Worm (Caenorhabditis elegans): Measurements from ENCODE around the gene F31D4.2.

F31D4.2 gene

DNA sequence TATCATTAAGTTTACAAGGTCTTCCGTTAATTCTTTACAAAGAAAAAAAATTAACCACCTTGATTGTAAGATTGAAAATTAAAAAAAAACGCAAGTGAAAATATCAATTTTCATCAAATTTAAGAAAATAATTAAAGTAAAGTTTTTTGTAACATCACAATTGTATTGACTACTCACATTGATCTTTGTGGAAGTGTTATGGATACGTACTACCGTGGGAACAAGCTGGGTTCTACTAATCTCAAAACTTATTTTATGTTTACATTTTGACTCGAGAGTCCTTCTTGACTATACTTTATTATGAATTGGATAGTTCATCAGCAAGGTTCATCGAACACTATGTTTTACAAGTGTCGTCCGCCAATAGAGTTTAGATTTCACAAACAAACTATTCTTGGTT, 15.8 kb downstream of the F31D4.2 start, which contains the start of gene num-1:
Gene num-1, plus strand, starts transcription at position 301 of the 400 bp plus-strand sequence.
- no peak for TF ChIP-seq F13C5.2 (tag; optimal IDR thresholded peaks at IDR 0.05)
- no peak for TF ChIP-seq flt-1 (GFP tag; IDR thresholded peaks at IDR 0.05)
- no peak for TF ChIP-seq tbx-37 (GFP tag; conservative IDR thresholded peaks at IDR 0.05)
- TF ChIP-seq ceh-13 (GFP tag; optimal IDR thresholded peaks at IDR 0.05) = no peak
- no peak for TF ChIP-seq aly-1 (tag; optimal IDR thresholded peaks at IDR 0.05)
- TF ChIP-seq scrt-1 (GFP tag; IDR thresholded peaks at IDR 0.05) = no peak
- TF ChIP-seq hnd-1 (tag; optimal IDR thresholded peaks at IDR 0.05) = no peak
- no peak for TF ChIP-seq ama-1 (optimal IDR thresholded peaks at IDR 0.05)
- no peak for TF ChIP-seq sea-1 (GFP tag; conservative IDR thresholded peaks at IDR 0.05)
- no peak for TF ChIP-seq pes-1 (GFP tag; IDR thresholded peaks at IDR 0.05)
- no peak for TF ChIP-seq ets-7 (tag; optimal IDR thresholded peaks at IDR 0.05)
- no peak for TF ChIP-seq tra-4 (tag; optimal IDR thresholded peaks at IDR 0.05)
- TF ChIP-seq ceh-36 (tag; optimal IDR thresholded peaks at IDR 0.05) = no peak
- no peak for TF ChIP-seq hmbx-1 (tag; optimal IDR thresholded peaks at IDR 0.05)

DNA sequence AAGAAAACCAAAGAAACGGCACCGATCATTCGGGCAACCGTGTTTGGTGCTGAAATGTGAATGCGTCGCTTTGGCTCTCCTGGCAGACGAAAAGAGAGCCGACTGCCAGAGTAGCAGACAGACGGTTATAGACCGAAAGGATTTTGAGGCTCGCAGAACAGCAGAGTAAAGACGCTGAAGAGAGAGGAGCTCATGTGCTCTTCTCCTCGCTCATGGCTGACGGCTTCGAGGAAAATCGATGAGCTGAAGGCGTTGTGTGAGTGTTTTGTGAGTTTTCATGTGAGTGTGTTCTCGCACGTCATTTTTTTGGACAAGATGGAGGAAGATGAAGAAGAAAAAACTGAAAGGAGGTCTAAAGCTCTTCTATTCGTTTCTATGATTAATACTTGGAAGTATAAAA, 16.5 kb downstream of the F31D4.2 start, which contains the start of gene sbt-1:
Gene sbt-1, minus strand, starts transcription at position 62 of the 400 bp plus-strand sequence.
- TF ChIP-seq ets-7 (tag; optimal IDR thresholded peaks at IDR 0.05) (no peak), pes-1 (GFP tag; IDR thresholded peaks at IDR 0.05) (no peak), tbx-11 (GFP tag; IDR thresholded peaks at IDR 0.05) (no peak), hmbx-1 (tag; optimal IDR thresholded peaks at IDR 0.05) (no peak), tbx-37 (GFP tag; conservative IDR thresholded peaks at IDR 0.05) (no peak), ama-1 (optimal IDR thresholded peaks at IDR 0.05) (no peak), hmg-4 (GFP tag; optimal IDR thresholded peaks at IDR 0.05) (no peak), B0310.2 (tag; optimal IDR thresholded peaks at IDR 0.05) (no peak), ceh-36 (tag; optimal IDR thresholded peaks at IDR 0.05) (no peak), hnd-1 (tag; optimal IDR thresholded peaks at IDR 0.05) (no peak), aly-1 (tag; optimal IDR thresholded peaks at IDR 0.05) (no peak)

DNA sequence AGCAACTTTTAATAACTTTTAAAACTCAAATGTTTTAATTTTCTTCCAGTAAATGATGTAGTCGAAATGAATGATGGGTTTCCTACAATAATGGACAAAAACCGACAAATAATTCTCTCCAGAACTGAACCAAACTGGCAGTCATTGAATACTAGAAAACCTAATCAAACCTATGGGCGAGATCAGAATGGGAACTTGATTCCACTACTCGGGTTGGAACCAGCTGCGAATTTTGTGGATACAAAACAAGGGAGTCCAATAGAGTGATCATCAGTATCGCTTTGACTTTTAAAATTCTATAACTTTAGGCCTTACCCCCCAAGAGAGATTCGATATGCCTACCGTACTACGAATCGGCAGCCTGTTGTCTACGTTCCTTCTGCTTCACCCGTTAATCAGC, 18.7 kb downstream of the F31D4.2 start:
- no peak for TF ChIP-seq tbx-37 (GFP tag; conservative IDR thresholded peaks at IDR 0.05)
- no peak for TF ChIP-seq ceh-36 (tag; optimal IDR thresholded peaks at IDR 0.05)
- no peak for TF ChIP-seq hmg-4 (GFP tag; optimal IDR thresholded peaks at IDR 0.05)
- TF ChIP-seq flt-1 (GFP tag; IDR thresholded peaks at IDR 0.05) = no peak
- TF ChIP-seq hnd-1 (tag; optimal IDR thresholded peaks at IDR 0.05) = no peak
- TF ChIP-seq tra-4 (tag; optimal IDR thresholded peaks at IDR 0.05) = no peak
- no peak for TF ChIP-seq B0310.2 (tag; optimal IDR thresholded peaks at IDR 0.05)
- no peak for TF ChIP-seq ama-1 (optimal IDR thresholded peaks at IDR 0.05)
- no peak for TF ChIP-seq ets-7 (tag; optimal IDR thresholded peaks at IDR 0.05)
- no peak for TF ChIP-seq sea-1 (GFP tag; conservative IDR thresholded peaks at IDR 0.05)
- TF ChIP-seq tbx-11 (GFP tag; IDR thresholded peaks at IDR 0.05) = no peak
- no peak for TF ChIP-seq ceh-13 (GFP tag; optimal IDR thresholded peaks at IDR 0.05)
- TF ChIP-seq F13C5.2 (tag; optimal IDR thresholded peaks at IDR 0.05) = no peak
- no peak for TF ChIP-seq hmbx-1 (tag; optimal IDR thresholded peaks at IDR 0.05)
- no peak for TF ChIP-seq pes-1 (GFP tag; IDR thresholded peaks at IDR 0.05)

DNA sequence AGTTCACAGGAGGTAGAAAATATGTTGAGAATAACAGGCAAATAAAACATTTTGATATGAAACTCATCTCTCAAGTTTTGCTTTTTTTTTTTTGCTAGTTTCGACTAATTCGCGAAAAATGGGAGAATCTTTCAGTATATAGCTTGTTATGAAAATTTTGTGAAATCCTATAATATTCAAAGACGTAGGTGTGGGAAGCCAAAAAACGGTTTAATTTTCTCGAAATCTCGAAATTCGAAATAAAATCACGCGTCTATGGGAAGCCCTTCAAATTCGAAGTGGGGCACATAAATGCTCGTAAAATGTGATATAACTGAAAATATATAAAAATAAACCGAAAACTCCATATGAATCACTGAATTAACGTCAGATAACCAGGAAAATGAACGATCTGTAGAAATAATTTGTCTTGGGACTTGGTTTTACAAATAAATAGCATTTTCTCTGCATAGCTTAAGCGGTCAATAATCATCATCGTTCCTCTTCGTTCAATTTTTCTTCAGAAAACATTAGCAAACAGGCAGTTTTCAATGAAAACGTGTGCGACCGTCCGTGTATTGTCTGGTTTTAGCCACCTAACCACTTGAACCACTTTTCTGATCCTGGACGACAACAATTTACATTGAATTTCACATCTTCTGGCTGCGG, 20.3 kb downstream of the F31D4.2 start, which contains the start of the genes gcy-22 and grl-14:
Gene gcy-22, minus strand, starts transcription at position 101 of the 648 bp plus-strand sequence.
Gene grl-14, plus strand, starts transcription at position 598 of the 648 bp plus-strand sequence.
- no peak for TF ChIP-seq sea-1 (GFP tag; conservative IDR thresholded peaks at IDR 0.05)
- no peak for TF ChIP-seq tbx-37 (GFP tag; conservative IDR thresholded peaks at IDR 0.05)
- TF ChIP-seq tra-4 (tag; optimal IDR thresholded peaks at IDR 0.05) = no peak
- no peak for TF ChIP-seq F13C5.2 (tag; optimal IDR thresholded peaks at IDR 0.05)
- TF ChIP-seq ceh-36 (tag; optimal IDR thresholded peaks at IDR 0.05) = no peak
- TF ChIP-seq scrt-1 (GFP tag; IDR thresholded peaks at IDR 0.05) = no peak
- no peak for TF ChIP-seq B0310.2 (tag; optimal IDR thresholded peaks at IDR 0.05)
- no peak for TF ChIP-seq ama-1 (optimal IDR thresholded peaks at IDR 0.05)
- no peak for TF ChIP-seq ceh-13 (GFP tag; optimal IDR thresholded peaks at IDR 0.05)
- no peak for TF ChIP-seq tbx-11 (GFP tag; IDR thresholded peaks at IDR 0.05)
- no peak for TF ChIP-seq ets-7 (tag; optimal IDR thresholded peaks at IDR 0.05)
- no peak for TF ChIP-seq hmbx-1 (tag; optimal IDR thresholded peaks at IDR 0.05)
- no peak for TF ChIP-seq hnd-1 (tag; optimal IDR thresholded peaks at IDR 0.05)
- TF ChIP-seq pes-1 (GFP tag; IDR thresholded peaks at IDR 0.05) = no peak
- no peak for TF ChIP-seq hmg-4 (GFP tag; optimal IDR thresholded peaks at IDR 0.05)

DNA sequence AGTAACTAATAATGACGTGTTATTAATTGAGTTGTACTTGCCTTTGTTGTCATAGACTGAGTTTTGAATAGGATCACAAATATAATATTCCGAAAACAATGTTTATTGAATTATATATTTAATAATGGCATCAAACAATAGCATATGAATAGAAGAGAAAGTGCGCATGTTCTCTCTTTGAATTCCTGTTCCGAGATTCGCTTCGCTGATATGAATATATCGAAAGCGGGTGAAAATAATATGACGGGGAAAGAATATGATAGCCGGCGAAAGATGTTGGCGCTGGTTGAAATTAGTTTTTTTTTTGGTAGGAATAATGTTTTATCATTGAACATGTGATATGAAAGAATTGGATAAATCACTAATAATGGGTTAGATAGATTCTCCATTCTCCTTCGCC, 25.3 kb downstream of the F31D4.2 start, which contains the start of gene T03D8.6:
Gene T03D8.6, minus strand, starts transcription at position 298 of the 400 bp plus-strand sequence.
- TF ChIP-seq tbx-11 (GFP tag; IDR thresholded peaks at IDR 0.05) (no peak), ama-1 (optimal IDR thresholded peaks at IDR 0.05) (no peak), tra-4 (tag; optimal IDR thresholded peaks at IDR 0.05) (no peak), pes-1 (GFP tag; IDR thresholded peaks at IDR 0.05) (no peak), sea-1 (GFP tag; conservative IDR thresholded peaks at IDR 0.05) (no peak), tbx-37 (GFP tag; conservative IDR thresholded peaks at IDR 0.05) (no peak), B0310.2 (tag; optimal IDR thresholded peaks at IDR 0.05) (no peak), F13C5.2 (tag; optimal IDR thresholded peaks at IDR 0.05) (no peak), aly-1 (tag; optimal IDR thresholded peaks at IDR 0.05) (no peak), hmg-4 (GFP tag; optimal IDR thresholded peaks at IDR 0.05) (no peak), hnd-1 (tag; optimal IDR thresholded peaks at IDR 0.05) (no peak), scrt-1 (GFP tag; IDR thresholded peaks at IDR 0.05) (no peak), ceh-13 (GFP tag; optimal IDR thresholded peaks at IDR 0.05) (no peak), ceh-36 (tag; optimal IDR thresholded peaks at IDR 0.05) (no peak), flt-1 (GFP tag; IDR thresholded peaks at IDR 0.05) (no peak), hmbx-1 (tag; optimal IDR thresholded peaks at IDR 0.05) (no peak), ets-7 (tag; optimal IDR thresholded peaks at IDR 0.05) (no peak)

DNA sequence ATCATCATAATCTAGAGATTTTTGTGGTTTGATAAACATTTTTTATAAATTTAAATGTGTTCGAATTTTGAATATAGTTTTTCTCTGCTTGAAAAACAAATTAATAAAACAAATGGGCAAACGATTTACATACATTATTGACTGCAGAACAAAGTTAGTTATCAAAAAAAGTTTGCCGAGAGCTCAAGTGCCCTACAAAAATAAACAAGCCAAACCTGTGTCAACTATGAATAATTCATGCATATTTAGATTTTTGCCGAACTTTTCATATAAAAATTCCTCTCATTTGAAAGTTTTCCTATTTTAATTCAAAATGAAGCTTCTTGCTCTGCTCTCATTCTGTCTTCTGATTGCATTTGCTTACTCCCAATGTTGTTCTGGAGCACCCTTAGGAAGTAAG, 29.5 kb downstream of the F31D4.2 start, which contains the start of gene sshk-1:
Gene sshk-1, plus strand, starts transcription at position 301 of the 400 bp plus-strand sequence.
- TF ChIP-seq tbx-37 (GFP tag; conservative IDR thresholded peaks at IDR 0.05) (no peak), aly-1 (tag; optimal IDR thresholded peaks at IDR 0.05) (no peak), flt-1 (GFP tag; IDR thresholded peaks at IDR 0.05) (no peak), hnd-1 (tag; optimal IDR thresholded peaks at IDR 0.05) (no peak), pes-1 (GFP tag; IDR thresholded peaks at IDR 0.05) (no peak), ets-7 (tag; optimal IDR thresholded peaks at IDR 0.05) (no peak), hmg-4 (GFP tag; optimal IDR thresholded peaks at IDR 0.05) (no peak), ama-1 (optimal IDR thresholded peaks at IDR 0.05) (no peak), F13C5.2 (tag; optimal IDR thresholded peaks at IDR 0.05) (no peak), sea-1 (GFP tag; conservative IDR thresholded peaks at IDR 0.05) (no peak), ceh-13 (GFP tag; optimal IDR thresholded peaks at IDR 0.05) (no peak), hmbx-1 (tag; optimal IDR thresholded peaks at IDR 0.05) (no peak), B0310.2 (tag; optimal IDR thresholded peaks at IDR 0.05) (no peak)

All from whole organism, early embryonic.